Worm (Caenorhabditis elegans) whole organism, mixed stage, embryonic: Measurements from ENCODE around the gene famh-136.

Source experiments
- M03D4.4 ChIP-seq: sonication (generic microtip); optimal IDR thresholded peaks from 2 replicates; lab custom pipeline; 2017; ENCODE audit warnings: mild to moderate bottlenecking, missing genetic modification characterization, missing compliant biosample characterization
- bed-3 ChIP-seq: fragments of 200-800 bp; sonication (Bioruptor generic); optimal IDR thresholded peaks from 3 replicates; lab custom pipeline; 2018; ENCODE audit warnings: mild to moderate bottlenecking, missing genetic modification characterization, moderate library complexity, missing compliant biosample characterization
- blmp-1 ChIP-seq: fragments of 150-350 bp; optimal IDR thresholded peaks from 2 replicates; lab custom pipeline; 2014; ENCODE audit warnings: missing biosample characterization, missing genetic modification characterization
- ceh-39 ChIP-seq: fragments of 150-350 bp; optimal IDR thresholded peaks from 2 replicates; lab custom pipeline; 2014; ENCODE audit warnings: missing biosample characterization, missing genetic modification characterization
- ceh-43 ChIP-seq: fragments of 200-800 bp; sonication (Bioruptor generic); optimal IDR thresholded peaks from 2 replicates; lab custom pipeline; 2018; ENCODE audit warnings: mild to moderate bottlenecking, missing genetic modification characterization, moderate library complexity, missing compliant biosample characterization
- ceh-83 ChIP-seq: fragments of 200-800 bp; sonication (Bioruptor generic); optimal IDR thresholded peaks from 2 replicates; lab custom pipeline; 2018; ENCODE audit warnings: mild to moderate bottlenecking, missing genetic modification characterization, missing compliant biosample characterization
- ces-1 ChIP-seq: fragments of 150-350 bp; optimal IDR thresholded peaks from 2 replicates; lab custom pipeline; 2014; ENCODE audit warnings: missing biosample characterization, missing genetic modification reagents, missing genetic modification characterization
- cnd-1 ChIP-seq: fragments of 200-800 bp; sonication (Bioruptor generic); optimal IDR thresholded peaks from 2 replicates; lab custom pipeline; 2018; ENCODE audit warnings: mild to moderate bottlenecking, missing genetic modification characterization, missing compliant biosample characterization
- drap-1 ChIP-seq: fragments of 200-800 bp; sonication (Bioruptor generic); optimal IDR thresholded peaks from 3 replicates; lab custom pipeline; 2018; ENCODE audit warnings: mild to moderate bottlenecking, missing genetic modification characterization, missing compliant biosample characterization
- elt-1 ChIP-seq: sonication (generic microtip); optimal IDR thresholded peaks from 2 replicates; lab custom pipeline; 2017; ENCODE audit warnings: missing genetic modification characterization, mild to moderate bottlenecking, missing compliant biosample characterization, antibody characterized with exemption, moderate library complexity, borderline replicate concordance; ENCODE audit not compliant: insufficient read depth
- elt-3 ChIP-seq: fragments of 150-350 bp; optimal IDR thresholded peaks from 2 replicates; lab custom pipeline; 2014; ENCODE audit warnings: missing biosample characterization, missing genetic modification characterization
- flh-1 ChIP-seq: fragments of 200-800 bp; sonication (Bioruptor generic); optimal IDR thresholded peaks from 2 replicates; lab custom pipeline; 2018; ENCODE audit warnings: mild to moderate bottlenecking, missing genetic modification characterization, moderate library complexity, missing compliant biosample characterization
- ham-2 ChIP-seq: fragments of 200-800 bp; sonication (Bioruptor generic); optimal IDR thresholded peaks from 2 replicates; lab custom pipeline; 2018; ENCODE audit warnings: mild to moderate bottlenecking, missing genetic modification characterization, missing compliant biosample characterization
- hlh-1 ChIP-seq: fragments of 150-350 bp; optimal IDR thresholded peaks from 2 replicates; lab custom pipeline; 2014; ENCODE audit warnings: missing biosample characterization, missing genetic modification reagents, missing genetic modification characterization
- lin-13 ChIP-seq: fragments of 150-350 bp; optimal IDR thresholded peaks from 2 replicates; lab custom pipeline; 2014; ENCODE audit warnings: missing biosample characterization, missing genetic modification characterization
- lin-32 ChIP-seq: fragments of 200-800 bp; sonication (Bioruptor generic); optimal IDR thresholded peaks from 2 replicates; lab custom pipeline; 2018; ENCODE audit warnings: mild to moderate bottlenecking, missing genetic modification characterization, missing compliant biosample characterization
- lsy-2 ChIP-seq: fragments of 150-350 bp; optimal IDR thresholded peaks from 2 replicates; lab custom pipeline; 2014; ENCODE audit warnings: missing biosample characterization, missing genetic modification characterization
- mab-5 ChIP-seq: fragments of 150-350 bp; optimal IDR thresholded peaks from 2 replicates; lab custom pipeline; 2014; ENCODE audit warnings: missing biosample characterization, missing genetic modification characterization
- mep-1 ChIP-seq: fragments of 150-350 bp; optimal IDR thresholded peaks from 2 replicates; lab custom pipeline; 2017; ENCODE audit warnings: missing biosample characterization, missing genetic modification reagents, missing genetic modification characterization, inconsistent platforms
- mls-2 ChIP-seq: sonication (generic microtip); optimal IDR thresholded peaks from 2 replicates; lab custom pipeline; 2016; ENCODE audit warnings: mild to moderate bottlenecking, missing genetic modification characterization, moderate library complexity, missing compliant biosample characterization
- nhr-12 ChIP-seq: fragments of 150-350 bp; optimal IDR thresholded peaks from 2 replicates; lab custom pipeline; 2014; ENCODE audit warnings: missing biosample characterization, missing genetic modification characterization
- nhr-2 ChIP-seq: fragments of 150-350 bp; optimal IDR thresholded peaks from 2 replicates; lab custom pipeline; 2014; ENCODE audit warnings: missing biosample characterization, missing genetic modification characterization
- nhr-237 ChIP-seq: fragments of 150-350 bp; optimal IDR thresholded peaks from 2 replicates; lab custom pipeline; 2014; ENCODE audit warnings: missing biosample characterization, missing genetic modification characterization
- nhr-28 ChIP-seq: fragments of 150-350 bp; optimal IDR thresholded peaks from 2 replicates; lab custom pipeline; 2014; ENCODE audit warnings: missing biosample characterization, missing genetic modification characterization
- nhr-76 ChIP-seq: sonication (generic microtip); optimal IDR thresholded peaks from 2 replicates; lab custom pipeline; 2017; ENCODE audit warnings: missing biosample characterization, missing genetic modification characterization
- pha-4 ChIP-seq: fragments of 150-350 bp; optimal IDR thresholded peaks from 2 replicates; lab custom pipeline; 2018; ENCODE audit warnings: missing biosample characterization, missing genetic modification reagents, missing genetic modification characterization
- sem-2 ChIP-seq: fragments of 200-800 bp; sonication (Bioruptor generic); optimal IDR thresholded peaks from 2 replicates; lab custom pipeline; 2018; ENCODE audit warnings: mild to moderate bottlenecking, missing genetic modification characterization, missing compliant biosample characterization
- snpc-4 ChIP-seq: fragments of 150-350 bp; optimal IDR thresholded peaks from 2 replicates; lab custom pipeline; 2014; ENCODE audit warnings: missing biosample characterization, missing genetic modification characterization
- sptf-1 ChIP-seq: sonication (generic microtip); optimal IDR thresholded peaks from 2 replicates; lab custom pipeline; 2017; ENCODE audit warnings: mild to moderate bottlenecking, missing genetic modification characterization, moderate library complexity, missing compliant biosample characterization
- tbx-8 ChIP-seq: fragments of 200-800 bp; sonication (Bioruptor generic); optimal IDR thresholded peaks from 2 replicates; lab custom pipeline; 2018; ENCODE audit warnings: mild to moderate bottlenecking, missing genetic modification characterization, moderate library complexity, missing compliant biosample characterization
- unc-120 ChIP-seq: sonication (generic microtip); optimal IDR thresholded peaks from 2 replicates; lab custom pipeline; 2017; ENCODE audit warnings: missing genetic modification characterization, missing compliant biosample characterization; ENCODE audit not compliant: poor library complexity, severe bottlenecking
- unc-39 ChIP-seq: fragments of 150-350 bp; optimal IDR thresholded peaks from 2 replicates; lab custom pipeline; 2014; ENCODE audit warnings: missing biosample characterization, missing genetic modification characterization
- unc-62 ChIP-seq: fragments of 150-350 bp; optimal IDR thresholded peaks from 2 replicates; lab custom pipeline; 2014; ENCODE audit warnings: missing biosample characterization, missing genetic modification reagents, missing genetic modification characterization
- zip-8 ChIP-seq: fragments of 150-350 bp; optimal IDR thresholded peaks from 2 replicates; lab custom pipeline; 2014; ENCODE audit warnings: missing biosample characterization, missing genetic modification characterization
- ztf-11 ChIP-seq: fragments of 150-350 bp; optimal IDR thresholded peaks from 2 replicates; lab custom pipeline; 2014; ENCODE audit warnings: missing biosample characterization, missing genetic modification characterization

The famh-136 gene

DNA sequence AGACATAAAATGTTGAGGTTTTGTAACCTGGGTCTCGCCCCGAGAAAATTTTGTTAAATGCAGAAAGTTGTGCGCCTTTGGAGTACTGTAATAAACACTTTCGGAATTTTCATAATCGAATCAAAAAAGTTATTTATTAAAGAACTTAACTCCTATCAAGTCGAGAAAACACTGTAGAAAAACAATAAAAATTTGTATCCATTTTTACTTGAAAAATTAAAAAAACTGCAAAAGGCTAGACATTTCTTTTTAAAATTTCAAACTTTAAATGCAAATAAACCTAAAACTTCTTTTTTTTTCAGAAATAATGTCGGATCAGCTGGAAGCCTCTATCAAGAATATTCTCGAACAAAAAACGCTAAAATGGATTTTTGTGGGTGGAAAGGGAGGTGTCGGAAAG, 7.2 kb downstream of the famh-136 start, which contains the start of gene asna-1:
Gene asna-1, plus strand, starts transcription at position 301 of the 400 bp plus-strand sequence.
- TF ChIP-seq bed-3 (GFP tag; lab: Kevin White, UChicago) (no peak), sem-2 (no peak), nhr-76 (tag; lab: Kevin White, UChicago) (no peak), mab-5 (tag; lab: Kevin White, UChicago) (no peak), lsy-2 (tag; lab: Kevin White, UChicago) (no peak), drap-1 (GFP tag; lab: Kevin White, UChicago) (no peak)

DNA sequence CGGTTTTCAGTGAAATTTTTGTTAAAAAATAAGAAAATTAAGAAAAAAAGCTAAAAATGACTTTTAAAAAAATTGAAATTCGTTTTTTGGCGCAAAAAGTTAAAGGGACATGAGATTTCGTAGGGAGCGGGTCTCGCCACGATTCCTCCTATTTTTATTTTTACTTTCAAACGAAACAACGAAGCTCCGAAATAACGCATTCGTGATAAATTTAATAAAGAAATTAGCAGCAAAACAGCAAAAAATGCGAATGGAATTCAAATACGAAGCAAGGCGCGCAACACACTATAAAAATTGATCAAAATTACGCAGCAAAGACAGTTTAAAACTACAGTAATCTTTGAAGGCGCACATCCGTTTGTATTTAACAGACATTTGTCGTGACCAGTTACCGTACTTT, 12.2 kb downstream of the famh-136 start:
- TF ChIP-seq lsy-2 (tag; lab: Kevin White, UChicago) (peak; percentile 17), sptf-1 (tag; lab: Kevin White, UChicago) (no peak), mep-1 (tag; lab: Kevin White, UChicago) (peak; percentile 69), elt-1 (tag; lab: Kevin White, UChicago) (no peak), elt-3 (tag; lab: Kevin White, UChicago) (no peak), ces-1 (GFP tag; lab: Kevin White, UChicago) (peak; percentile 53)

DNA sequence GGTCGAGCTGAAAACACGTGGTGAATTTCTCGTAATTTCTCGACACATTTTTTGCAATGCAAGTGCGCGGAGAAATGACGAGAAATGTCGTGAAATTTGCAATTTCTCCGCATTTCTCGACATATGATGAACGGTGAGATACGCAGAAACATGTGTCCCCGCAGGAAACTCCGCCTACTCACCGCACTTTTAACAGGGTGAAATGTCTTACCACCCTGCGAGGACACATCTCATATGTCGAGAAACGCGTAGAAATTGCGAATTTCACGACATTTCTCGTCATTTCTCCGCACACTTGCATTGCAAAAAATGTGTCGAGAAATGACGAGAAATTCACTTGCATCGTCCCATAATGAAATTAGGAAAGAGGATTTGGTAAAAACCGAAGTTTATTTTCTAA, 13.5 kb downstream of the famh-136 start:
- TF ChIP-seq lin-13 (tag; lab: Kevin White, UChicago) (peak; percentile 56), ceh-39 (tag; lab: Kevin White, UChicago) (peak; percentile 0), cnd-1 (peak; percentile 73)

DNA sequence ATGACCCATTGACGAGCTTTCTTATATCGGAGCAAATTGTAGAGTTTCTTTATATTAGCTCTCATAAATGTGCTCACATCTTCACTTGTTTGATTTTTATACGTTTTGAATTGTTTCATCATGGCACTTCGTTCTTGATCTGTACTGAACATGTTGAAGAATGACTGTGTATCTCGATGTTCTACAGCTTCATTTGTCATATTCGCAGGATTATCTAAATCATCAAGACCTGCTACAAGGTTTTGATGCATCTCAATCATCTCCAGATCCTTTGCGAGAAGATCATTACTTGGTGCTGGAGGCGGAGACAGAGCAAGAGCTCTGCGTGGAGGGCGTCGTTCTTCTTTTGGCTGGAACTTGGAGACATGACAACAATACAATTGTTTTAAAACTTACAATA, 15.7 kb downstream of the famh-136 start:
- TF ChIP-seq unc-39 (tag; lab: Kevin White, UChicago), result no peak
- TF ChIP-seq ceh-43, result no peak
- TF ChIP-seq snpc-4 (tag; lab: Kevin White, UChicago), result no peak

DNA sequence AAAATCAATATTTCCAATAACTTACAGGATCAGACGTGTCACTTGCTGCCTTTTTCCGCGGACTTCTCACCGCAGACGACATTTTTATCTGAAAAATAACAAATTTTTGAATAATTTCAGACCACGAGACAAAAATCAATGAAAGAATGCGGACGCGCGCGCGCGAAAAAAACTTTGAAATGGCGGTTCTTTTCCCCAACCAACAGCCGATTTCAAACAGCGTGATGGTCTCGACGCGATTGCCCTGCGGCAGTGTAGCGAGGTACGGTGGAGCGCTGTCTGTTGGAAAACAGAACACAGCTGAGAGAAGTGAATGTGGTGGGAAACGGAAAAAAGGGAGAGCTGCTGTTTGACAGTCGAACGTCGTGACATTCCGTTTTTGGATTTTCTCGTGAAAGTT, 16.5 kb downstream of the famh-136 start, which contains the start of gene lin-9:
Gene lin-9, minus strand, starts transcription at position 88 of the 400 bp plus-strand sequence.
- TF ChIP-seq mls-2 (peak; percentile 14), mep-1 (tag; lab: Kevin White, UChicago) (peak; percentile 89), M03D4.4 (tag; lab: Kevin White, UChicago) (peak; percentile 26), blmp-1 (tag; lab: Kevin White, UChicago) (peak; percentile 43), hlh-1 (tag; lab: Kevin White, UChicago) (peak; percentile 72), ces-1 (GFP tag; lab: Kevin White, UChicago) (peak; percentile 60), sptf-1 (tag; lab: Kevin White, UChicago) (peak; percentile 76), ztf-11 (peak; percentile 11), lin-32 (GFP tag; lab: Kevin White, UChicago) (no peak), lsy-2 (tag; lab: Kevin White, UChicago) (peak; percentile 99), cnd-1 (peak; percentile 33), unc-120 (tag; lab: Kevin White, UChicago) (peak; percentile 24), zip-8 (tag; lab: Kevin White, UChicago) (no peak), snpc-4 (tag; lab: Kevin White, UChicago) (no peak), nhr-28 (tag; lab: Kevin White, UChicago) (no peak), nhr-237 (tag; lab: Kevin White, UChicago) (peak; percentile 88), pha-4 (tag; lab: Kevin White, UChicago) (peak; percentile 93), sem-2 (no peak), tbx-8 (GFP tag; lab: Kevin White, UChicago) (no peak), drap-1 (GFP tag; lab: Kevin White, UChicago) (peak; percentile 67), elt-3 (tag; lab: Kevin White, UChicago) (peak; percentile 62), flh-1 (GFP tag; lab: Kevin White, UChicago) (no peak), ham-2 (GFP tag; lab: Kevin White, UChicago) (peak; percentile 29), unc-62 (GFP tag; lab: Kevin White, UChicago) (peak; percentile 61), nhr-12 (tag; lab: Kevin White, UChicago) (no peak), ceh-83 (GFP tag; lab: Kevin White, UChicago) (no peak), nhr-76 (tag; lab: Kevin White, UChicago) (no peak), mab-5 (tag; lab: Kevin White, UChicago) (no peak), ceh-43 (no peak), ceh-39 (tag; lab: Kevin White, UChicago) (peak; percentile 77), elt-1 (tag; lab: Kevin White, UChicago) (no peak), lin-13 (tag; lab: Kevin White, UChicago) (peak; percentile 89), bed-3 (GFP tag; lab: Kevin White, UChicago) (no peak), unc-39 (tag; lab: Kevin White, UChicago) (no peak), nhr-2 (tag; lab: Kevin White, UChicago) (no peak)
